Worm (Caenorhabditis elegans): ENCODE measurements around the gene nhr-39.
"Not testable (repeated sequence)": the region's sequence is repeated elsewhere in the genome, so short reads cannot be mapped to it uniquely, and the experiment has no call there.

- TF ChIP-seq ztf-23 (GFP tag; IDR thresholded peaks at IDR 0.05): 0 out of 2 replicates have a peak, but pooled peaks have one; percentile 6
- TF ChIP-seq tab-1 (GFP tag; IDR thresholded peaks at IDR 0.05): not testable (repeated sequence)
These were observed 39.2 kb downstream of the nhr-39 start for ce11 chrV:9342282-9342681.

All from whole organism, midembryonic.